Fruit fly (Drosophila melanogaster) whole organism: Measurements from ENCODE around the gene sals.

Source experiments
- CG8478 ChIP-seq: fragments of >200 bp; optimal IDR thresholded peaks from 2 replicates; lab custom pipeline; 2018; ENCODE audit warnings: inconsistent platforms
- Dll ChIP-seq: fragments of >200 bp; optimal IDR thresholded peaks from 2 replicates; lab custom pipeline; 2017
- EcR ChIP-seq, 2 experiments: fragments of >200 bp; optimal IDR thresholded peaks; 2 replicates each; lab custom pipeline; 2017; ENCODE audit warnings: missing biosample characterization in 2 of 2, missing genetic modification characterization in 2 of 2, missing genetic modification reagents in 2 of 2
- pan ChIP-seq: fragments of >200 bp; optimal IDR thresholded peaks from 2 replicates; lab custom pipeline; 2017
- psq ChIP-seq: fragments of >200 bp; optimal IDR thresholded peaks from 2 replicates; lab custom pipeline; 2017
- usp ChIP-seq: fragments of >200 bp; optimal IDR thresholded peaks from 2 replicates; lab custom pipeline; 2017; ENCODE audit warnings: missing biosample characterization, missing genetic modification characterization, mixed read lengths

dm6 chr3R:11449688-11450087 is 1.9 kb downstream of the sals start:
- TF ChIP-seq psq (lab: Kevin White, UChicago) (no peak), EcR (GFP tag; optimal IDR thresholded peaks at IDR 0.05; lab: Kevin White, UChicago) (no peak), usp (GFP tag; lab: Kevin White, UChicago) (no peak), Dll (lab: Kevin White, UChicago) (no peak), pan (lab: Kevin White, UChicago) (no peak), CG8478 (no peak)
